Worm (Caenorhabditis elegans): Measurements from ENCODE around the gene C56E10.3.

- TF ChIP-seq tbx-2 (tag; optimal IDR thresholded peaks at IDR 0.05) (no peak), fkh-6 (tag; optimal IDR thresholded peaks at IDR 0.05) (no peak), pag-3 (tag; optimal IDR thresholded peaks at IDR 0.05; ENCODE audit: borderline replicate concordance) (no peak), fkh-10 (GFP tag; optimal IDR thresholded peaks at IDR 0.05) (no peak), hlh-30 (tag; optimal IDR thresholded peaks at IDR 0.05; ENCODE audit: insufficient read depth) (no peak), pat-9 (tag; optimal IDR thresholded peaks at IDR 0.05) (no peak), ceh-22 (tag; optimal IDR thresholded peaks at IDR 0.05) (no peak), ceh-24 (tag; optimal IDR thresholded peaks at IDR 0.05) (no peak)
Measured at ce11 chrX:6655163-6655562, 9.7 kb downstream of the C56E10.3 start, which contains the start of gene nhr-173.

All from whole organism, late embryonic.